Worm (Caenorhabditis elegans): ENCODE results near the gene F46G11.6.

- TF ChIP-seq zag-1 (tag; optimal IDR thresholded peaks at IDR 0.05) (no peak), nhr-76 (tag; optimal IDR thresholded peaks at IDR 0.05) (no peak), ama-1 (optimal IDR thresholded peaks at IDR 0.05) (no peak), fos-1 (tag; optimal IDR thresholded peaks at IDR 0.05) (no peak), tbx-2 (tag; optimal IDR thresholded peaks at IDR 0.05) (no peak), daf-12 (tag; optimal IDR thresholded peaks at IDR 0.05) (no peak), elt-1 (tag; optimal IDR thresholded peaks at IDR 0.05) (no peak)
These were observed 45.5 kb downstream of the F46G11.6 start for ce11 chrX:5831827-5832226.
